Worm (Caenorhabditis elegans) whole organism, mixed stage, embryonic: ENCODE data around the gene nhr-16.

Experiments
- M03D4.4 ChIP-seq: sonication (generic microtip); optimal IDR thresholded peaks from 2 replicates; lab custom pipeline; 2017; ENCODE audit warnings: mild to moderate bottlenecking, missing genetic modification characterization, missing compliant biosample characterization
- bed-3 ChIP-seq: fragments of 200-800 bp; sonication (Bioruptor generic); optimal IDR thresholded peaks from 3 replicates; lab custom pipeline; 2018; ENCODE audit warnings: mild to moderate bottlenecking, missing genetic modification characterization, moderate library complexity, missing compliant biosample characterization
- blmp-1 ChIP-seq: fragments of 150-350 bp; optimal IDR thresholded peaks from 2 replicates; lab custom pipeline; 2014; ENCODE audit warnings: missing biosample characterization, missing genetic modification characterization
- ceh-43 ChIP-seq: fragments of 200-800 bp; sonication (Bioruptor generic); optimal IDR thresholded peaks from 2 replicates; lab custom pipeline; 2018; ENCODE audit warnings: mild to moderate bottlenecking, missing genetic modification characterization, moderate library complexity, missing compliant biosample characterization
- ceh-83 ChIP-seq: fragments of 200-800 bp; sonication (Bioruptor generic); optimal IDR thresholded peaks from 2 replicates; lab custom pipeline; 2018; ENCODE audit warnings: mild to moderate bottlenecking, missing genetic modification characterization, missing compliant biosample characterization
- ces-1 ChIP-seq: fragments of 150-350 bp; optimal IDR thresholded peaks from 2 replicates; lab custom pipeline; 2014; ENCODE audit warnings: missing biosample characterization, missing genetic modification reagents, missing genetic modification characterization
- cnd-1 ChIP-seq: fragments of 200-800 bp; sonication (Bioruptor generic); optimal IDR thresholded peaks from 2 replicates; lab custom pipeline; 2018; ENCODE audit warnings: mild to moderate bottlenecking, missing genetic modification characterization, missing compliant biosample characterization
- drap-1 ChIP-seq: fragments of 200-800 bp; sonication (Bioruptor generic); optimal IDR thresholded peaks from 3 replicates; lab custom pipeline; 2018; ENCODE audit warnings: mild to moderate bottlenecking, missing genetic modification characterization, missing compliant biosample characterization
- elt-1 ChIP-seq: sonication (generic microtip); optimal IDR thresholded peaks from 2 replicates; lab custom pipeline; 2017; ENCODE audit warnings: missing genetic modification characterization, mild to moderate bottlenecking, missing compliant biosample characterization, antibody characterized with exemption, moderate library complexity, borderline replicate concordance; ENCODE audit not compliant: insufficient read depth
- elt-3 ChIP-seq: fragments of 150-350 bp; optimal IDR thresholded peaks from 2 replicates; lab custom pipeline; 2014; ENCODE audit warnings: missing biosample characterization, missing genetic modification characterization
- flh-1 ChIP-seq: fragments of 200-800 bp; sonication (Bioruptor generic); optimal IDR thresholded peaks from 2 replicates; lab custom pipeline; 2018; ENCODE audit warnings: mild to moderate bottlenecking, missing genetic modification characterization, moderate library complexity, missing compliant biosample characterization
- ham-2 ChIP-seq: fragments of 200-800 bp; sonication (Bioruptor generic); optimal IDR thresholded peaks from 2 replicates; lab custom pipeline; 2018; ENCODE audit warnings: mild to moderate bottlenecking, missing genetic modification characterization, missing compliant biosample characterization
- hlh-1 ChIP-seq: fragments of 150-350 bp; optimal IDR thresholded peaks from 2 replicates; lab custom pipeline; 2014; ENCODE audit warnings: missing biosample characterization, missing genetic modification reagents, missing genetic modification characterization
- lin-13 ChIP-seq: fragments of 150-350 bp; optimal IDR thresholded peaks from 2 replicates; lab custom pipeline; 2014; ENCODE audit warnings: missing biosample characterization, missing genetic modification characterization
- lsy-2 ChIP-seq: fragments of 150-350 bp; optimal IDR thresholded peaks from 2 replicates; lab custom pipeline; 2014; ENCODE audit warnings: missing biosample characterization, missing genetic modification characterization
- mep-1 ChIP-seq: fragments of 150-350 bp; optimal IDR thresholded peaks from 2 replicates; lab custom pipeline; 2017; ENCODE audit warnings: missing biosample characterization, missing genetic modification reagents, missing genetic modification characterization, inconsistent platforms
- mls-2 ChIP-seq: sonication (generic microtip); optimal IDR thresholded peaks from 2 replicates; lab custom pipeline; 2016; ENCODE audit warnings: mild to moderate bottlenecking, missing genetic modification characterization, moderate library complexity, missing compliant biosample characterization
- nhr-12 ChIP-seq: fragments of 150-350 bp; optimal IDR thresholded peaks from 2 replicates; lab custom pipeline; 2014; ENCODE audit warnings: missing biosample characterization, missing genetic modification characterization
- nhr-2 ChIP-seq: fragments of 150-350 bp; optimal IDR thresholded peaks from 2 replicates; lab custom pipeline; 2014; ENCODE audit warnings: missing biosample characterization, missing genetic modification characterization
- nhr-237 ChIP-seq: fragments of 150-350 bp; optimal IDR thresholded peaks from 2 replicates; lab custom pipeline; 2014; ENCODE audit warnings: missing biosample characterization, missing genetic modification characterization
- nhr-76 ChIP-seq: sonication (generic microtip); optimal IDR thresholded peaks from 2 replicates; lab custom pipeline; 2017; ENCODE audit warnings: missing biosample characterization, missing genetic modification characterization
- pha-4 ChIP-seq: fragments of 150-350 bp; optimal IDR thresholded peaks from 2 replicates; lab custom pipeline; 2018; ENCODE audit warnings: missing biosample characterization, missing genetic modification reagents, missing genetic modification characterization
- sem-2 ChIP-seq: fragments of 200-800 bp; sonication (Bioruptor generic); optimal IDR thresholded peaks from 2 replicates; lab custom pipeline; 2018; ENCODE audit warnings: mild to moderate bottlenecking, missing genetic modification characterization, missing compliant biosample characterization
- snpc-4 ChIP-seq: fragments of 150-350 bp; optimal IDR thresholded peaks from 2 replicates; lab custom pipeline; 2014; ENCODE audit warnings: missing biosample characterization, missing genetic modification characterization
- sptf-1 ChIP-seq: sonication (generic microtip); optimal IDR thresholded peaks from 2 replicates; lab custom pipeline; 2017; ENCODE audit warnings: mild to moderate bottlenecking, missing genetic modification characterization, moderate library complexity, missing compliant biosample characterization
- tbx-8 ChIP-seq: fragments of 200-800 bp; sonication (Bioruptor generic); optimal IDR thresholded peaks from 2 replicates; lab custom pipeline; 2018; ENCODE audit warnings: mild to moderate bottlenecking, missing genetic modification characterization, moderate library complexity, missing compliant biosample characterization
- unc-120 ChIP-seq: sonication (generic microtip); optimal IDR thresholded peaks from 2 replicates; lab custom pipeline; 2017; ENCODE audit warnings: missing genetic modification characterization, missing compliant biosample characterization; ENCODE audit not compliant: poor library complexity, severe bottlenecking
- zip-8 ChIP-seq: fragments of 150-350 bp; optimal IDR thresholded peaks from 2 replicates; lab custom pipeline; 2014; ENCODE audit warnings: missing biosample characterization, missing genetic modification characterization
- ztf-11 ChIP-seq: fragments of 150-350 bp; optimal IDR thresholded peaks from 2 replicates; lab custom pipeline; 2014; ENCODE audit warnings: missing biosample characterization, missing genetic modification characterization

The nhr-16 gene

DNA sequence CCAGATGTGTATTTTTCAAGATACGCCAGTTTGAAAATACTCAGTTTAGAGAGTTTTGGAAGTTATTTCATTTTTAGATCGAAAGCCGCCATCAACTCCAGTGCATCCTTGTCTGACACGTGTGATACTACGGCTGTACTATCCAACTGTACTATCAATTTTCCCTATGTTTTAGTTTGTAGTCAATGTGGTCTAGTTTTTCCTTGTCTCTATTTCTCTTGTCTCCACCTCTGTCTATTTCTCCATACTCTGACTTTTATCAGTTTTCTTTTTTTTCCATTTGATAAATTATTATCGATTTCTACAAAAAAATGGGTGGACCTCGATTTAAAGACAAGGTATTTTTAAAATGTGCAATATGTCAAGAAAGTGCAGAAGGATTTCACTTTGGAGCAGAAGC is at the start of gene nhr-16:
Gene nhr-16, plus strand, starts transcription at position 205 of the 400 bp plus-strand sequence.
- TF ChIP-seq unc-120: no peak
- TF ChIP-seq nhr-237 (tag; lab: Kevin White, UChicago): no peak
- TF ChIP-seq zip-8: no peak
- TF ChIP-seq pha-4 (tag; lab: Kevin White, UChicago): no peak
- TF ChIP-seq ham-2 (GFP tag; lab: Kevin White, UChicago): no peak
- no peak for TF ChIP-seq nhr-12 (tag; lab: Kevin White, UChicago)
- no peak for TF ChIP-seq sptf-1 (tag; lab: Kevin White, UChicago)
- no peak for TF ChIP-seq ceh-83
- TF ChIP-seq elt-1: no peak
- TF ChIP-seq ztf-11 (tag; lab: Kevin White, UChicago): no peak
- no peak for TF ChIP-seq cnd-1 (tag; lab: Kevin White, UChicago)
- TF ChIP-seq bed-3 (GFP tag; lab: Kevin White, UChicago): no peak
- TF ChIP-seq lin-13 (tag; lab: Kevin White, UChicago): no peak
- no peak for TF ChIP-seq mep-1 (tag; lab: Kevin White, UChicago)
- no peak for TF ChIP-seq sem-2 (GFP tag; lab: Kevin White, UChicago)
- TF ChIP-seq mls-2: no peak
- TF ChIP-seq, all 35 proteins: peak for 0

DNA sequence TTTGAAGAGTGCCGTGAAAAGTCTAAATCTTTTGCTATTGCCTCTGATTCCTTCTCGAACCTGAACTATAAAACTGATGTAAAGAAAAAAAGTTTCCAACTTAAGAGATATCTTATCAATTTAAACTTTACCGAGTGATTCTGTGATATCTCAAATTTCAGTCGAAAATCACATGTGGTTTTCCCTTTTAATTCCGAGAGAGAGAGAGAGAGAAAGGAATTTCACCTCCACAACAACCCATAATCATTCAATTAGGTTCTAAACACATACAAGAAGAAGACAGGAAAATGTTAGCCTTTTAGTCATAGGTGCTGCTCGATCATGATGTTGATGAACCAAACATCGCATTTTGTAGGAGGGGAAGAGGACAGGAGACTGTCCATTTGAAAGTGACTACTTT is 47.5 kb upstream of the nhr-16 start:
- TF ChIP-seq elt-1: no peak
- no peak for TF ChIP-seq zip-8
- TF ChIP-seq ceh-43 (GFP tag; lab: Kevin White, UChicago): no peak
- TF ChIP-seq tbx-8 (GFP tag; lab: Kevin White, UChicago): no peak
- TF ChIP-seq mls-2: no peak
- TF ChIP-seq mep-1 (tag; lab: Kevin White, UChicago): no peak
- TF ChIP-seq lsy-2 (tag; lab: Kevin White, UChicago): no peak
- TF ChIP-seq nhr-12 (tag; lab: Kevin White, UChicago): no peak
- no peak for TF ChIP-seq bed-3 (GFP tag; lab: Kevin White, UChicago)
- TF ChIP-seq ces-1: no peak
- no peak for TF ChIP-seq sem-2 (GFP tag; lab: Kevin White, UChicago)
- TF ChIP-seq nhr-76: no peak
- TF ChIP-seq M03D4.4 (tag; lab: Kevin White, UChicago): no peak

DNA sequence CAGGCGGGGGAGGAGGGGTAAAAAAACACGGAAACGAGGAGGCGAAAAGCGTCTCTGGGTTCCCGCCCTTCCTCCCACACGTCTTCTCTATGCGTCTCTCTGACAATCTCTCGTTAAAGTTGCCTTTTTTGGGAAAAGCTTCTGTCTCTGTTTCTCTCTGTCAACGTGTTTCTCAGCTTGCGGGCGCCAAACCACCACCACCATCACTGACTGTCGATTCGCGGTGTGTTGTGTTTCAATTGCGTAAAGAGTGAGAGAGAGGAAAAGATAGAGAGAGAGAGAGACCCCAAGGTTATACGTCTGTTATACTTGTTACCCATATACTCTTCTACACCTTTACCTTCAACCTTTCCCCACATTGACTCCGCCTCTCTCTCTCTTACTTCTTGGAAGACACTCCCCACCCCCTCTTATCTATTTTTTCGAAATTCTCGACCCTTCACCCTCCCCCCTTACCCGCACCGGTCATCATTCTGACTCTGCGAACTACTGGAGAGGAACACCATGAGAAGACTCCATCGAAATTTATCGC is 46.0 kb upstream of the nhr-16 start, which contains the start of gene mlt-7:
Gene mlt-7, plus strand, starts transcription at position 482 of the 532 bp plus-strand sequence.
- TF ChIP-seq pha-4 (tag; lab: Kevin White, UChicago): no peak
- TF ChIP-seq M03D4.4 (tag; lab: Kevin White, UChicago): no peak
- no peak for TF ChIP-seq nhr-237 (tag; lab: Kevin White, UChicago)
- TF ChIP-seq ceh-83: no peak
- TF ChIP-seq snpc-4 (tag; lab: Kevin White, UChicago): no peak
- no peak for TF ChIP-seq mls-2
- TF ChIP-seq sem-2 (GFP tag; lab: Kevin White, UChicago): no peak

DNA sequence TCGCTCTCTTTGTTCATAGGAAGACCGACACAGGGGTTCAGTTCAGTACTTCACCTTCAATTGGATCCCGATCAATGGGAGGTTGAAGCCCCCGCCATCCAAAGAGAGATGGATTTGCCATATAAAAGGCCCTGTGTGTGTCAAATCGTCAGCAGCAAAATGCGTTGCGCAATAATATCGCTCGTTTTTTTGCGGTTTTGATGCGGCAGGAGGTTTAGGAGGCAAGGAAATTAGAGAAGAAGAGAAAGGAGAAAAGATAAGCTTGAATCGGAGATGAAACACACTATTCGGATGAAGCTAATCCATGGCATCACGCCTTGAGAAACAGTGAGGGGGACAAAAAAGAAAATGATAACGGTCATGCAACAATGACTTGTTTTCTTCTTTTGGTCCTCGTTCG is 44.2 kb upstream of the nhr-16 start:
- no peak for TF ChIP-seq sptf-1 (tag; lab: Kevin White, UChicago)
- peak; percentile 15 for TF ChIP-seq ham-2 (GFP tag; lab: Kevin White, UChicago)
- TF ChIP-seq nhr-237 (tag; lab: Kevin White, UChicago): no peak
- TF ChIP-seq elt-1: no peak
- no peak for TF ChIP-seq mep-1 (tag; lab: Kevin White, UChicago)
- no peak for TF ChIP-seq cnd-1 (tag; lab: Kevin White, UChicago)
- no peak for TF ChIP-seq blmp-1 (tag; lab: Kevin White, UChicago)
- peak; percentile 69 for TF ChIP-seq zip-8
- TF ChIP-seq ces-1: no peak
- TF ChIP-seq elt-3 (tag; lab: Kevin White, UChicago): no peak
- TF ChIP-seq pha-4 (tag; lab: Kevin White, UChicago): no peak
- TF ChIP-seq ztf-11 (tag; lab: Kevin White, UChicago): no peak
- TF ChIP-seq ceh-43 (GFP tag; lab: Kevin White, UChicago): no peak
- no peak for TF ChIP-seq flh-1

DNA sequence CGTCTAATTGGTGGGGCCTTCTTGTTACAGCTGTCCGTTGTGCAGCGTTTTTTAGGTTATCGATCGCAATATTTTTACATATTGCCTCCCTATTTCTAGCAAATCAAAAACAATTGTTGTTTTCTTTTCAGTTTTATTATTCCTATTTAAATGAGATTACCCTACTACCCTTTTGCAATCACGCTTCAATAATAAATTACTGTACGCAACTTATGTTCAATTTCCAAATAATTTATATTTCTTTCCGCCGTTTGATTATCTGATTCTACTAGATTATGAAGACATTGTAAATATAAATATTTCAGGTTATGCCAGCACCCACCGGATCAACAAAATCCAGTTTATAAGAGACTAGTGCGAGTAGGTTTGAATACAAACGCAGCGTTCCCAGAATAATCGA is 33.2 kb upstream of the nhr-16 start, which contains the start of gene ZK430.5:
Gene ZK430.5, plus strand, starts transcription at position 301 of the 400 bp plus-strand sequence.
- TF ChIP-seq nhr-2 (tag; lab: Kevin White, UChicago): no peak
- TF ChIP-seq ceh-43 (GFP tag; lab: Kevin White, UChicago): no peak
- TF ChIP-seq elt-1: no peak
- no peak for TF ChIP-seq flh-1
- no peak for TF ChIP-seq ztf-11 (tag; lab: Kevin White, UChicago)
- no peak for TF ChIP-seq hlh-1
- TF ChIP-seq mep-1 (tag; lab: Kevin White, UChicago): no peak
- no peak for TF ChIP-seq ces-1
- TF ChIP-seq drap-1: no peak
- no peak for TF ChIP-seq lsy-2 (tag; lab: Kevin White, UChicago)
- no peak for TF ChIP-seq mls-2
- TF ChIP-seq sptf-1 (tag; lab: Kevin White, UChicago): no peak
- no peak for TF ChIP-seq tbx-8 (GFP tag; lab: Kevin White, UChicago)
- TF ChIP-seq nhr-237 (tag; lab: Kevin White, UChicago): no peak
- TF ChIP-seq, all 35 proteins: peak for 0
